Fruit fly (Drosophila melanogaster): ENCODE data around the gene Dyrk2.

Dyrk2 gene

dm6 chr2L:14233896-14234626 lies at the start of gene Dyrk2:
TSS of gene Dyrk2 (minus strand) at chr2L:14234126.
- TF ChIP-seq Sin3A (optimal IDR thresholded peaks at IDR 0.05) = no peak
- no peak for TF ChIP-seq Myc (optimal IDR thresholded peaks at IDR 0.05)
- TF ChIP-seq h (optimal IDR thresholded peaks at IDR 0.05) = no peak
- no peak for TF ChIP-seq insv (optimal IDR thresholded peaks at IDR 0.05)
- TF ChIP-seq psq (optimal IDR thresholded peaks at IDR 0.05) = no peak
- no peak for TF ChIP-seq ttk (optimal IDR thresholded peaks at IDR 0.05)

- TF ChIP-seq Myc (optimal IDR thresholded peaks at IDR 0.05) (no peak), insv (optimal IDR thresholded peaks at IDR 0.05) (no peak), ttk (optimal IDR thresholded peaks at IDR 0.05) (no peak), h (optimal IDR thresholded peaks at IDR 0.05) (no peak), Sin3A (optimal IDR thresholded peaks at IDR 0.05) (no peak), psq (optimal IDR thresholded peaks at IDR 0.05) (no peak)
These were observed 46.8 kb upstream of the Dyrk2 start for dm6 chr2L:14280772-14281171.

- TF ChIP-seq Sin3A (optimal IDR thresholded peaks at IDR 0.05) = no peak
- TF ChIP-seq h (optimal IDR thresholded peaks at IDR 0.05) = no peak
- no peak for TF ChIP-seq insv (optimal IDR thresholded peaks at IDR 0.05)
- TF ChIP-seq ttk (optimal IDR thresholded peaks at IDR 0.05) = no peak
- no peak for TF ChIP-seq psq (optimal IDR thresholded peaks at IDR 0.05)
- no peak for TF ChIP-seq Myc (optimal IDR thresholded peaks at IDR 0.05)
These were observed 40.6 kb upstream of the Dyrk2 start, which contains the start of gene CG32971 for dm6 chr2L:14274521-14274920. TSS of gene CG32971 (plus strand) at chr2L:14274821.

- no peak for TF ChIP-seq Myc (optimal IDR thresholded peaks at IDR 0.05)
- no peak for TF ChIP-seq ttk (optimal IDR thresholded peaks at IDR 0.05)
- no peak for TF ChIP-seq Sin3A (optimal IDR thresholded peaks at IDR 0.05)
- no peak for TF ChIP-seq insv (optimal IDR thresholded peaks at IDR 0.05)
- TF ChIP-seq h (optimal IDR thresholded peaks at IDR 0.05) = no peak
- no peak for TF ChIP-seq psq (optimal IDR thresholded peaks at IDR 0.05)
These were observed 39.6 kb upstream of the Dyrk2 start for dm6 chr2L:14273540-14273939.

dm6 chr2L:14271424-14271823 lies 37.5 kb upstream of the Dyrk2 start:
- TF ChIP-seq ttk (optimal IDR thresholded peaks at IDR 0.05) (no peak), Myc (optimal IDR thresholded peaks at IDR 0.05) (no peak), psq (optimal IDR thresholded peaks at IDR 0.05) (no peak), insv (optimal IDR thresholded peaks at IDR 0.05) (no peak), Sin3A (optimal IDR thresholded peaks at IDR 0.05) (no peak), h (optimal IDR thresholded peaks at IDR 0.05) (no peak)

dm6 chr2L:14268622-14269021 lies 34.7 kb upstream of the Dyrk2 start:
- TF ChIP-seq psq (optimal IDR thresholded peaks at IDR 0.05) (no peak), Myc (optimal IDR thresholded peaks at IDR 0.05) (no peak), ttk (optimal IDR thresholded peaks at IDR 0.05) (no peak), insv (optimal IDR thresholded peaks at IDR 0.05) (no peak), Sin3A (optimal IDR thresholded peaks at IDR 0.05) (no peak), h (optimal IDR thresholded peaks at IDR 0.05) (no peak)

dm6 chr2L:14264990-14265567 lies 31.2 kb upstream of the Dyrk2 start:
- TF ChIP-seq psq (optimal IDR thresholded peaks at IDR 0.05) (no peak), ttk (optimal IDR thresholded peaks at IDR 0.05) (no peak), Myc (optimal IDR thresholded peaks at IDR 0.05) (no peak), Sin3A (optimal IDR thresholded peaks at IDR 0.05) (no peak), insv (optimal IDR thresholded peaks at IDR 0.05) (no peak), h (optimal IDR thresholded peaks at IDR 0.05) (no peak)

dm6 chr2L:14262896-14263295 lies 29.0 kb upstream of the Dyrk2 start, which contains the start of gene wb:
TSS of gene wb (plus strand) at chr2L:14263027.
- TF ChIP-seq insv (optimal IDR thresholded peaks at IDR 0.05) = no peak
- TF ChIP-seq Myc (optimal IDR thresholded peaks at IDR 0.05) = no peak
- TF ChIP-seq ttk (optimal IDR thresholded peaks at IDR 0.05) = no peak
- no peak for TF ChIP-seq Sin3A (optimal IDR thresholded peaks at IDR 0.05)
- TF ChIP-seq psq (optimal IDR thresholded peaks at IDR 0.05) = no peak
- no peak for TF ChIP-seq h (optimal IDR thresholded peaks at IDR 0.05)

- TF ChIP-seq insv (optimal IDR thresholded peaks at IDR 0.05) = no peak
- no peak for TF ChIP-seq Myc (optimal IDR thresholded peaks at IDR 0.05)
- no peak for TF ChIP-seq Sin3A (optimal IDR thresholded peaks at IDR 0.05)
- TF ChIP-seq psq (optimal IDR thresholded peaks at IDR 0.05) = no peak
These were observed 28.0 kb upstream of the Dyrk2 start for dm6 chr2L:14261719-14262487.

- TF ChIP-seq h (optimal IDR thresholded peaks at IDR 0.05) = no peak
- TF ChIP-seq Sin3A (optimal IDR thresholded peaks at IDR 0.05) = no peak
- TF ChIP-seq insv (optimal IDR thresholded peaks at IDR 0.05) = no peak
- no peak for TF ChIP-seq Myc (optimal IDR thresholded peaks at IDR 0.05)
- no peak for TF ChIP-seq ttk (optimal IDR thresholded peaks at IDR 0.05)
- TF ChIP-seq psq (optimal IDR thresholded peaks at IDR 0.05) = no peak
These were observed 27.0 kb upstream of the Dyrk2 start for dm6 chr2L:14260920-14261319.

dm6 chr2L:14259783-14260182 lies 25.9 kb upstream of the Dyrk2 start:
- TF ChIP-seq h (optimal IDR thresholded peaks at IDR 0.05) (no peak), Sin3A (optimal IDR thresholded peaks at IDR 0.05) (no peak), ttk (optimal IDR thresholded peaks at IDR 0.05) (no peak), insv (optimal IDR thresholded peaks at IDR 0.05) (no peak), Myc (optimal IDR thresholded peaks at IDR 0.05) (no peak), psq (optimal IDR thresholded peaks at IDR 0.05) (no peak)

dm6 chr2L:14258603-14259002 lies 24.7 kb upstream of the Dyrk2 start:
- TF ChIP-seq ttk (optimal IDR thresholded peaks at IDR 0.05) (no peak), psq (optimal IDR thresholded peaks at IDR 0.05) (no peak), insv (optimal IDR thresholded peaks at IDR 0.05) (no peak), Sin3A (optimal IDR thresholded peaks at IDR 0.05) (no peak), h (optimal IDR thresholded peaks at IDR 0.05) (no peak), Myc (optimal IDR thresholded peaks at IDR 0.05) (no peak)
